Worm (Caenorhabditis elegans) whole organism, L1 larva: ENCODE measurements around the gene Y47D7A.9.

Source experiments
- aly-2 ChIP-seq: fragments of 150-350 bp; optimal IDR thresholded peaks from 2 replicates; lab custom pipeline; 2014; ENCODE audit warnings: missing biosample characterization, missing genetic modification characterization
- ama-1 ChIP-seq: fragments of 150-350 bp; optimal IDR thresholded peaks from 2 replicates; lab custom pipeline; 2014
- blmp-1 ChIP-seq: fragments of 150-350 bp; optimal IDR thresholded peaks from 2 replicates; lab custom pipeline; 2014; ENCODE audit warnings: missing biosample characterization, missing genetic modification characterization

- TF ChIP-seq blmp-1 (tag; lab: Kevin White, UChicago) (no peak), ama-1 (lab: Kevin White, UChicago) (no peak), aly-2 (tag; lab: Kevin White, UChicago) (no peak)
Measured at ce11 chrV:4400118-4400517, 23.6 kb downstream of the Y47D7A.9 start, which contains the start of gene F13A2.4.
